Fruit fly (Drosophila melanogaster) S2 (cell line): Measurements from ENCODE around the gene aqz.

Source experiments
- CG8478 ChIP-seq: fragments of >200 bp; optimal IDR thresholded peaks from 2 replicates; lab custom pipeline; 2018
- CTCF ChIP-seq, 2 experiments: fragments of >200 bp; optimal IDR thresholded peaks; 2 replicates each; lab custom pipeline; 2018

dm6 chr3R:8841038-8841437 is 20.6 kb upstream of the aqz start:
- TF ChIP-seq CTCF (optimal IDR thresholded peaks at IDR 0.05; lab: Kevin White, UChicago) (no peak), CG8478 (lab: Kevin White, UChicago) (no peak)
